Fruit fly (Drosophila melanogaster) whole organism, adult: ENCODE measurements around the gene CG15471.

Experiments
- CG12768 ChIP-seq: fragments of 200-800 bp; sonication (Bioruptor generic); optimal IDR thresholded peaks from 2 replicates; lab custom pipeline; 2017; ENCODE audit warnings: missing biosample characterization, missing genetic modification characterization, mild to moderate bottlenecking, moderate library complexity, missing genetic modification reagents
- CG14711 ChIP-seq: fragments of 200-800 bp; sonication (Bioruptor generic); optimal IDR thresholded peaks from 2 replicates; lab custom pipeline; 2018; ENCODE audit warnings: missing biosample characterization, mild to moderate bottlenecking, missing genetic modification characterization, moderate library complexity
- CG33017 ChIP-seq: fragments of 200-800 bp; sonication (Bioruptor generic); optimal IDR thresholded peaks from 2 replicates; lab custom pipeline; 2018; ENCODE audit warnings: missing biosample characterization, mild to moderate bottlenecking, missing genetic modification characterization, moderate library complexity
- CG5204 ChIP-seq: fragments of 200-800 bp; sonication (Bioruptor generic); optimal IDR thresholded peaks from 2 replicates; lab custom pipeline; 2016; ENCODE audit warnings: missing biosample characterization, missing genetic modification characterization
- CG7045 ChIP-seq: fragments of 200-800 bp; sonication (Bioruptor generic); optimal IDR thresholded peaks from 2 replicates; lab custom pipeline; 2017; ENCODE audit warnings: missing biosample characterization, mild to moderate bottlenecking, missing genetic modification characterization
- CG7101 ChIP-seq: fragments of 200-800 bp; sonication (Bioruptor generic); optimal IDR thresholded peaks from 2 replicates; lab custom pipeline; 2018; ENCODE audit warnings: missing biosample characterization, mild to moderate bottlenecking, missing genetic modification characterization, moderate library complexity
- Hr96 ChIP-seq: fragments of 200-800 bp; sonication (Bioruptor generic); optimal IDR thresholded peaks from 2 replicates; lab custom pipeline; 2016; ENCODE audit warnings: missing biosample characterization, missing genetic modification characterization
- bab1 ChIP-seq: fragments of 200-800 bp; sonication (Bioruptor generic); optimal IDR thresholded peaks from 3 replicates; lab custom pipeline; 2019; ENCODE audit warnings: missing biosample characterization, mild to moderate bottlenecking, missing genetic modification characterization, moderate library complexity
- kay ChIP-seq: fragments of 200-800 bp; sonication (Bioruptor generic); peaks from one replicate; lab custom pipeline; 2016; ENCODE audit warnings: missing biosample characterization, missing genetic modification characterization, borderline replicate concordance
- ovo ChIP-seq: fragments of 200-800 bp; sonication (Bioruptor generic); optimal IDR thresholded peaks from 2 replicates; lab custom pipeline; 2016; ENCODE audit warnings: missing biosample characterization, missing genetic modification characterization
- pad ChIP-seq: fragments of 200-800 bp; sonication (Bioruptor generic); optimal IDR thresholded peaks from 3 replicates; lab custom pipeline; 2017; ENCODE audit warnings: missing biosample characterization, missing genetic modification characterization, mild to moderate bottlenecking, moderate library complexity, missing genetic modification reagents
- tj ChIP-seq: fragments of 200-800 bp; sonication (Bioruptor generic); optimal IDR thresholded peaks from 3 replicates; lab custom pipeline; 2017; ENCODE audit warnings: missing biosample characterization, mild to moderate bottlenecking, missing genetic modification characterization, moderate library complexity
- toe ChIP-seq: fragments of 200-800 bp; sonication (Bioruptor generic); optimal IDR thresholded peaks from 2 replicates; lab custom pipeline; 2016; ENCODE audit warnings: missing biosample characterization, missing genetic modification characterization

DNA sequence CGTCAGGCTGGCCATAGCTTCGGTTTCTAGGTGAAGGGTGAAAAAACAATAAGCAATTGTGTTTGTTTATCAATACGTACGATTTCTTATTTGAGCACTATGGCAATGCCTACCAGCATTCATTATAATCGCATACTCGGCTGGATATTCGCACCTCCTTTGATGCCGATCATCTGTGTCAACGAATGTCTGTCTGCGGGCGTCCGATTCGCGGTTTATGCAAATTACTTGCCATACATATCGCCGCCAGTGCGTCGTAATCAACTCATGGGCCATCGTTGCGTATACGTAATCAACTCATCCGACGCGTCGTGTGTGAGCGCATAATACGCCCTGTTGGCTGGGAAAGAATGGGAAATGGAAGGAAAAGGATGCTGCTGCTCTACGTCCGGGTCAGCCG, at the start of gene CG15471:
- TF ChIP-seq CG7045 = no peak
- no peak for TF ChIP-seq pad
- no peak for TF ChIP-seq ovo
- TF ChIP-seq toe (GFP tag; lab: Kevin White, UChicago) = no peak
- no peak for TF ChIP-seq tj (GFP tag; lab: Kevin White, UChicago)
- no peak for TF ChIP-seq CG5204 (GFP tag; lab: Kevin White, UChicago)
- no peak for TF ChIP-seq kay (GFP tag; lab: Kevin White, UChicago)
- no peak for TF ChIP-seq CG7101 (tag; lab: Kevin White, UChicago)
- no peak for TF ChIP-seq bab1 (GFP tag; lab: Kevin White, UChicago)
- no peak for TF ChIP-seq CG33017
- no peak for TF ChIP-seq CG12768 (GFP tag; lab: Kevin White, UChicago)
- no peak for TF ChIP-seq Hr96
- no peak for TF ChIP-seq CG14711
